Worm (Caenorhabditis elegans) whole organism, L1 larva: Measurements from ENCODE around the gene F44A2.3.

Source experiments
- aly-2 ChIP-seq: fragments of 150-350 bp; optimal IDR thresholded peaks from 2 replicates; lab custom pipeline; 2014; ENCODE audit warnings: missing biosample characterization, missing genetic modification characterization
- dpl-1 ChIP-seq, 3 experiments: fragments of 150-350 bp in 2 of 3; sonication (generic microtip) in 1 of 3; optimal IDR thresholded peaks; 2 replicates each; lab custom pipeline; 2014 to 2017; ENCODE audit warnings: missing biosample characterization in 3 of 3, missing genetic modification characterization in 3 of 3, missing genetic modification reagents in 3 of 3
- elt-3 ChIP-seq, 6 experiments: fragments of 150-350 bp in 1 of 6; sonication (generic microtip); optimal IDR thresholded peaks; 2 replicates each; lab custom pipeline; 2017 to 2018; ENCODE audit warnings: missing biosample characterization in 6 of 6, missing genetic modification characterization in 6 of 6, inconsistent platforms in 1 of 6
- ets-5 ChIP-seq: fragments of 200-800 bp; sonication (Bioruptor generic); IDR thresholded peaks from 2 replicates; pipeline ENCODE4 v1.3.6; 2022; ENCODE audit warnings: missing genetic modification characterization, missing compliant biosample characterization
- fos-1 ChIP-seq: fragments of 150-350 bp; optimal IDR thresholded peaks from 2 replicates; lab custom pipeline; 2014; ENCODE audit warnings: missing biosample characterization, missing genetic modification characterization
- hlh-17 ChIP-seq: fragments of 200-800 bp; sonication (Bioruptor generic); optimal IDR thresholded peaks from 2 replicates; lab custom pipeline; 2018; ENCODE audit warnings: missing genetic modification characterization, mild to moderate bottlenecking, missing compliant biosample characterization, moderate library complexity, borderline replicate concordance
- lin-13 ChIP-seq: fragments of 150-350 bp; optimal IDR thresholded peaks from 2 replicates; lab custom pipeline; 2014; ENCODE audit warnings: missing biosample characterization, missing genetic modification reagents, missing genetic modification characterization
- lin-39 ChIP-seq: fragments of 150-350 bp; optimal IDR thresholded peaks from 2 replicates; lab custom pipeline; 2014; ENCODE audit warnings: missing biosample characterization, missing genetic modification reagents, missing genetic modification characterization
- lir-3 ChIP-seq: sonication (generic microtip); optimal IDR thresholded peaks from 2 replicates; lab custom pipeline; 2016; ENCODE audit warnings: mild to moderate bottlenecking, missing genetic modification characterization, moderate library complexity, missing compliant biosample characterization; ENCODE audit not compliant: poor library complexity
- nhr-11 ChIP-seq: fragments of 150-350 bp; optimal IDR thresholded peaks from 2 replicates; lab custom pipeline; 2014; ENCODE audit warnings: missing biosample characterization, missing genetic modification characterization
- nhr-76 ChIP-seq: sonication (generic microtip); optimal IDR thresholded peaks from 2 replicates; lab custom pipeline; 2017; ENCODE audit warnings: missing biosample characterization, missing genetic modification characterization
- pqm-1 ChIP-seq: sonication (generic microtip); optimal IDR thresholded peaks from 3 replicates; lab custom pipeline; 2017; ENCODE audit warnings: missing biosample characterization, missing genetic modification characterization
- sup-37 ChIP-seq: fragments of 200-800 bp; sonication (Bioruptor generic); optimal IDR thresholded peaks from 2 replicates; lab custom pipeline; 2018; ENCODE audit warnings: mild to moderate bottlenecking, missing genetic modification characterization, missing compliant biosample characterization
- zag-1 ChIP-seq: fragments of 150-350 bp; optimal IDR thresholded peaks from 2 replicates; lab custom pipeline; 2014; ENCODE audit warnings: missing biosample characterization, missing genetic modification characterization

ce11 chrV:9255480-9255879 lies 49.7 kb upstream of the F44A2.3 start:
- no peak for TF ChIP-seq lin-13
- no peak for TF ChIP-seq aly-2 (tag; lab: Kevin White, UChicago)
- no peak for TF ChIP-seq fos-1 (tag; lab: Kevin White, UChicago)
- TF ChIP-seq lin-39 (tag; lab: Kevin White, UChicago) = no peak
- TF ChIP-seq nhr-76 (tag; lab: Kevin White, UChicago) = no peak
- no peak for TF ChIP-seq pqm-1 (tag; lab: Kevin White, UChicago)
- no peak for TF ChIP-seq ets-5 (GFP tag; lab: Robert Waterston, UW)
- TF ChIP-seq hlh-17 (GFP tag; lab: Kevin White, UChicago) = no peak
- TF ChIP-seq lir-3 = no peak
- TF ChIP-seq dpl-1 (GFP tag; optimal IDR thresholded peaks at IDR 0.05; lab: Kevin White, UChicago) = no peak
- no peak for TF ChIP-seq zag-1
- TF ChIP-seq elt-3 (tag; optimal IDR thresholded peaks at IDR 0.05; lab: Kevin White, UChicago) = no peak
- TF ChIP-seq sup-37 = no peak
- TF ChIP-seq nhr-11 (tag; lab: Kevin White, UChicago) = no peak
